Worm (Caenorhabditis elegans): ENCODE measurements around the gene clec-185.
"Not testable (repeated sequence)": the region's sequence is repeated elsewhere in the genome, so short reads cannot be mapped to it uniquely, and the experiment has no call there.

The clec-185 gene

DNA sequence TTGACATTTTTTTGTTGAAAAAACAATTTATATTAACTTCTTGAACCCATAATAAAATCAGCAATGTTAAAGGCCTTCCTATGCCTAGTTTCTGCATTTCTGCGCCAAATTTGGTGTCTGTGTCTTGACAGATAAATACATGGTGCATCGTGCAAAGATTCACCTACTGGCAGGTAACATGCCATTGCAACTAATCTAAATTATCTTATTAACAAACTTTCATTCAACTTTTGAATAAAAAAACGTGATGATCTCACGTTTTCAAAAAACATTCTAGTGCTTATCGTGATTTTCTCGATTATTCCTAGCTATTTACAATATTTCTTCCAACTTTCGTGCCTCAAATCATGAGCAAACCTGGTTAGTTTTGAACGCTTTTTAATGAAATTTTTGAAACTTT, 18.2 kb downstream of the clec-185 start, which contains the start of gene C25G4.7:
Gene C25G4.7 (plus strand): TSS at position 301 of the 400 bp plus-strand sequence.
- TF ChIP-seq flt-1 (GFP tag; IDR thresholded peaks at IDR 0.05) (no peak), med-1 (GFP tag; optimal IDR thresholded peaks at IDR 0.05; ENCODE audit: insufficient read depth) (no peak), ref-1 (GFP tag; conservative IDR thresholded peaks at IDR 0.05) (no peak), ztf-29 (GFP tag; IDR thresholded peaks at IDR 0.05) (no peak), cog-1 (tag; optimal IDR thresholded peaks at IDR 0.05) (no peak), tab-1 (GFP tag; IDR thresholded peaks at IDR 0.05) (no peak), ztf-23 (GFP tag; IDR thresholded peaks at IDR 0.05) (no peak), klf-2 (GFP tag; conservative IDR thresholded peaks at IDR 0.05) (no peak), T22C8.4 (GFP tag; IDR thresholded peaks at IDR 0.05) (no peak)

ce11 chrIV:12463370-12463769, 24.9 kb downstream of the clec-185 start, which contains the start of gene C25G4.8:
C25G4.8 (minus strand) TSS chrIV:12463470.
- TF ChIP-seq klf-2 (GFP tag; conservative IDR thresholded peaks at IDR 0.05) (no peak), cog-1 (tag; optimal IDR thresholded peaks at IDR 0.05) (no peak), ztf-23 (GFP tag; IDR thresholded peaks at IDR 0.05) (no peak), ref-1 (GFP tag; conservative IDR thresholded peaks at IDR 0.05) (no peak), flt-1 (GFP tag; IDR thresholded peaks at IDR 0.05) (no peak)

DNA sequence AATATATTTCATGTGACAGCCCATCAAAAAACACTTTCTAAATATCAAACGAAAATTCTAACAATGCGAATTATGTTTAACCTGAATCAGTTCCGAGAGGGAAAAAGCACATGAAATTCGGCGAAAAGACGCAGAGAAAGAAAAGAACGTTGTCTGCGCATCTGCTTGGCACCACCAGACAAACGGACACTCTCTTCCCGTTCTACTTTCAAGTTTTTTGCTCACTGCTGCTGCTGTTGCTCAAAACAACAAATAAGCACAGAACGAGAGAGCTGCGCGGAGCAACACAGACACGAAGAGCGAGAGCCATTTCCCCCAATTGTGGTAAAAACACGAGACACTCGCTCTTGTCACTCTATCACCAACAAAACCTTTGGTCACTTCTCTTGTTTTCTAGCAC, 26.4 kb downstream of the clec-185 start:
- TF ChIP-seq T22C8.4 (GFP tag; IDR thresholded peaks at IDR 0.05) (no peak), med-1 (GFP tag; optimal IDR thresholded peaks at IDR 0.05; ENCODE audit: insufficient read depth) (no peak), ztf-23 (GFP tag; IDR thresholded peaks at IDR 0.05) (no peak), tab-1 (GFP tag; IDR thresholded peaks at IDR 0.05) (no peak), cog-1 (tag; optimal IDR thresholded peaks at IDR 0.05) (no peak)

- no peak for TF ChIP-seq klf-2 (GFP tag; conservative IDR thresholded peaks at IDR 0.05)
- no peak for TF ChIP-seq T22C8.4 (GFP tag; IDR thresholded peaks at IDR 0.05)
- TF ChIP-seq ref-1 (GFP tag; conservative IDR thresholded peaks at IDR 0.05): no peak
- TF ChIP-seq tab-1 (GFP tag; IDR thresholded peaks at IDR 0.05): no peak
- TF ChIP-seq ztf-23 (GFP tag; IDR thresholded peaks at IDR 0.05): no peak
- no peak for TF ChIP-seq ztf-29 (GFP tag; IDR thresholded peaks at IDR 0.05)
- TF ChIP-seq flt-1 (GFP tag; IDR thresholded peaks at IDR 0.05): no peak
- TF ChIP-seq cog-1 (tag; optimal IDR thresholded peaks at IDR 0.05): no peak
- no peak for TF ChIP-seq med-1 (GFP tag; optimal IDR thresholded peaks at IDR 0.05; ENCODE audit: insufficient read depth)
Measured at ce11 chrIV:12467761-12468160, 29.3 kb downstream of the clec-185 start.

DNA sequence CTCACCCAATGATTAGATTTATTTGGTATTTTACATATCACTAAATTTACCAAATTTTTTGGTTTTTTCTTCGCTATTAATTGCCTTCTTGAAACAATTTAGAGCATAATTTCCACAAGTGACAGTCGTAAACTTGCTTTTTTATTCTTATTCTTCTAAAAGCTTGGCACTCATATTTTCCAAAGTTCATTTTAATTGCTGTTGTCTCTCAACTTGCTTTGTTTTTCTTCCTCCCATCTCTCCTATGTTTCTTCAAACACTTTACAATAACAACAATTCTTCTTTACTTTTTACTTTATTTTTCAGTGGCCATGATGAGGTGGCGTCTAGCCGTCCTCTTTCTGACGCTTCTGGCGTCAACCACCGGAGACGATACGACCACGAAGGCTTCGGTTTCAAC, 29.9 kb downstream of the clec-185 start, which contains the start of gene igdb-2:
Gene igdb-2 (plus strand): TSS at position 301 of the 400 bp plus-strand sequence.
- TF ChIP-seq cog-1 (tag; optimal IDR thresholded peaks at IDR 0.05) (no peak), ztf-29 (GFP tag; IDR thresholded peaks at IDR 0.05) (no peak), T22C8.4 (GFP tag; IDR thresholded peaks at IDR 0.05) (no peak), tab-1 (GFP tag; IDR thresholded peaks at IDR 0.05) (no peak)

DNA sequence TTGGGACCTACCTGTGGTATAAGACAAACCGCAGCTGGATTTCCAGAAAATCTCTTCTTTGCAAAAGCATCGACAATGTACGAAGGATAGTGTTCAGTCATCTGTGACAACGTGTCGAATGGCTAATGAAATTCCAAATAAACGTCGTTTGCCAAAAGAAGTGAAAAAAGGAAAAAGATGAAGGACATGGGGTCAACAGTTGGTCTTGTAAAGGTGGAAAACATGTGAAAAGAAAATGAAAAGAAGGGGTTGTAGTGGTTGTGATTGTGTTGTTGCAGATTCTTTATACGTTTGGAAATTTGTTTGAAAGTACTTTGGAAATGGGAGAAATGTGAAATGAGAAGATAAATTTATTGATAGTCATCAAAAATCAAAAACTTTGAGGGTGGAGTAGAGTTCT, 38.5 kb downstream of the clec-185 start, which contains the start of gene T04A11.1:
Gene T04A11.1 (minus strand): TSS at position 101 of the 400 bp plus-strand sequence.
- TF ChIP-seq tab-1, ztf-23, flt-1 (GFP tag; IDR thresholded peaks at IDR 0.05): not testable (repeated sequence)

- TF ChIP-seq ref-1 (GFP tag; conservative IDR thresholded peaks at IDR 0.05); ztf-29 (GFP tag; IDR thresholded peaks at IDR 0.05); tab-1 (GFP tag; IDR thresholded peaks at IDR 0.05): not testable (repeated sequence)
Measured at ce11 chrIV:12478711-12479110, 40.3 kb downstream of the clec-185 start, which contains the start of gene igdb-1. igdb-1 (plus strand) TSS chrIV:12479011.

- not testable (repeated sequence) for TF ChIP-seq cog-1 (tag; optimal IDR thresholded peaks at IDR 0.05); flt-1 (GFP tag; IDR thresholded peaks at IDR 0.05); klf-2 (GFP tag; conservative IDR thresholded peaks at IDR 0.05)
Measured at ce11 chrIV:12484479-12484878, 46.0 kb downstream of the clec-185 start, which contains the start of gene T04A11.4. T04A11.4 (minus strand) TSS chrIV:12484579.

- no peak for TF ChIP-seq tab-1 (GFP tag; IDR thresholded peaks at IDR 0.05)
- TF ChIP-seq cog-1 (tag; optimal IDR thresholded peaks at IDR 0.05): no peak
- no peak for TF ChIP-seq ztf-29 (GFP tag; IDR thresholded peaks at IDR 0.05)
- TF ChIP-seq flt-1 (GFP tag; IDR thresholded peaks at IDR 0.05): no peak
- TF ChIP-seq T22C8.4 (GFP tag; IDR thresholded peaks at IDR 0.05): no peak
- TF ChIP-seq med-1 (GFP tag; optimal IDR thresholded peaks at IDR 0.05; ENCODE audit: insufficient read depth): no peak
- no peak for TF ChIP-seq ztf-23 (GFP tag; IDR thresholded peaks at IDR 0.05)
- no peak for TF ChIP-seq ref-1 (GFP tag; conservative IDR thresholded peaks at IDR 0.05)
- TF ChIP-seq klf-2 (GFP tag; conservative IDR thresholded peaks at IDR 0.05): no peak
Measured at ce11 chrIV:12487194-12487593, 48.7 kb downstream of the clec-185 start, which contains the start of gene sru-26. sru-26 (plus strand) TSS chrIV:12487494.

ce11 chrIV:12490491-12490890, 52.0 kb downstream of the clec-185 start, which contains the start of gene him-6:
him-6 (plus strand) TSS chrIV:12490791.
- TF ChIP-seq ztf-29 (GFP tag; IDR thresholded peaks at IDR 0.05): no peak
- no peak for TF ChIP-seq tab-1 (GFP tag; IDR thresholded peaks at IDR 0.05)
- TF ChIP-seq ztf-23 (GFP tag; IDR thresholded peaks at IDR 0.05): no peak
- no peak for TF ChIP-seq T22C8.4 (GFP tag; IDR thresholded peaks at IDR 0.05)
- no peak for TF ChIP-seq flt-1 (GFP tag; IDR thresholded peaks at IDR 0.05)
- no peak for TF ChIP-seq klf-2 (GFP tag; conservative IDR thresholded peaks at IDR 0.05)
- no peak for TF ChIP-seq cog-1 (tag; optimal IDR thresholded peaks at IDR 0.05)
- no peak for TF ChIP-seq med-1 (GFP tag; optimal IDR thresholded peaks at IDR 0.05; ENCODE audit: insufficient read depth)
- TF ChIP-seq ref-1 (GFP tag; conservative IDR thresholded peaks at IDR 0.05): no peak

Measured in whole organism, midembryonic.